Worm (Caenorhabditis elegans) whole organism, mixed stage, embryonic: ENCODE measurements around the gene F10A3.11.

Experiments
- bed-3 ChIP-seq: fragments of 200-800 bp; sonication (Bioruptor generic); optimal IDR thresholded peaks from 3 replicates; lab custom pipeline; 2018; ENCODE audit warnings: mild to moderate bottlenecking, missing genetic modification characterization, moderate library complexity, missing compliant biosample characterization
- blmp-1 ChIP-seq: fragments of 150-350 bp; optimal IDR thresholded peaks from 2 replicates; lab custom pipeline; 2014; ENCODE audit warnings: missing biosample characterization, missing genetic modification characterization
- ceh-39 ChIP-seq: fragments of 150-350 bp; optimal IDR thresholded peaks from 2 replicates; lab custom pipeline; 2014; ENCODE audit warnings: missing biosample characterization, missing genetic modification characterization
- ceh-43 ChIP-seq: fragments of 200-800 bp; sonication (Bioruptor generic); optimal IDR thresholded peaks from 2 replicates; lab custom pipeline; 2018; ENCODE audit warnings: mild to moderate bottlenecking, missing genetic modification characterization, moderate library complexity, missing compliant biosample characterization
- ceh-83 ChIP-seq: fragments of 200-800 bp; sonication (Bioruptor generic); optimal IDR thresholded peaks from 2 replicates; lab custom pipeline; 2018; ENCODE audit warnings: mild to moderate bottlenecking, missing genetic modification characterization, missing compliant biosample characterization
- ces-1 ChIP-seq: fragments of 150-350 bp; optimal IDR thresholded peaks from 2 replicates; lab custom pipeline; 2014; ENCODE audit warnings: missing biosample characterization, missing genetic modification reagents, missing genetic modification characterization
- cnd-1 ChIP-seq: fragments of 200-800 bp; sonication (Bioruptor generic); optimal IDR thresholded peaks from 2 replicates; lab custom pipeline; 2018; ENCODE audit warnings: mild to moderate bottlenecking, missing genetic modification characterization, missing compliant biosample characterization
- drap-1 ChIP-seq: fragments of 200-800 bp; sonication (Bioruptor generic); optimal IDR thresholded peaks from 3 replicates; lab custom pipeline; 2018; ENCODE audit warnings: mild to moderate bottlenecking, missing genetic modification characterization, missing compliant biosample characterization
- elt-1 ChIP-seq: sonication (generic microtip); optimal IDR thresholded peaks from 2 replicates; lab custom pipeline; 2017; ENCODE audit warnings: missing genetic modification characterization, mild to moderate bottlenecking, missing compliant biosample characterization, antibody characterized with exemption, moderate library complexity, borderline replicate concordance; ENCODE audit not compliant: insufficient read depth
- elt-3 ChIP-seq: fragments of 150-350 bp; optimal IDR thresholded peaks from 2 replicates; lab custom pipeline; 2014; ENCODE audit warnings: missing biosample characterization, missing genetic modification characterization
- flh-1 ChIP-seq: fragments of 200-800 bp; sonication (Bioruptor generic); optimal IDR thresholded peaks from 2 replicates; lab custom pipeline; 2018; ENCODE audit warnings: mild to moderate bottlenecking, missing genetic modification characterization, moderate library complexity, missing compliant biosample characterization
- ham-2 ChIP-seq: fragments of 200-800 bp; sonication (Bioruptor generic); optimal IDR thresholded peaks from 2 replicates; lab custom pipeline; 2018; ENCODE audit warnings: mild to moderate bottlenecking, missing genetic modification characterization, missing compliant biosample characterization
- hlh-1 ChIP-seq: fragments of 150-350 bp; optimal IDR thresholded peaks from 2 replicates; lab custom pipeline; 2014; ENCODE audit warnings: missing biosample characterization, missing genetic modification reagents, missing genetic modification characterization
- lin-13 ChIP-seq: fragments of 150-350 bp; optimal IDR thresholded peaks from 2 replicates; lab custom pipeline; 2014; ENCODE audit warnings: missing biosample characterization, missing genetic modification characterization
- lin-32 ChIP-seq: fragments of 200-800 bp; sonication (Bioruptor generic); optimal IDR thresholded peaks from 2 replicates; lab custom pipeline; 2018; ENCODE audit warnings: mild to moderate bottlenecking, missing genetic modification characterization, missing compliant biosample characterization
- mab-5 ChIP-seq: fragments of 150-350 bp; optimal IDR thresholded peaks from 2 replicates; lab custom pipeline; 2014; ENCODE audit warnings: missing biosample characterization, missing genetic modification characterization
- mep-1 ChIP-seq: fragments of 150-350 bp; optimal IDR thresholded peaks from 2 replicates; lab custom pipeline; 2017; ENCODE audit warnings: missing biosample characterization, missing genetic modification reagents, missing genetic modification characterization, inconsistent platforms
- mls-2 ChIP-seq: sonication (generic microtip); optimal IDR thresholded peaks from 2 replicates; lab custom pipeline; 2016; ENCODE audit warnings: mild to moderate bottlenecking, missing genetic modification characterization, moderate library complexity, missing compliant biosample characterization
- nhr-12 ChIP-seq: fragments of 150-350 bp; optimal IDR thresholded peaks from 2 replicates; lab custom pipeline; 2014; ENCODE audit warnings: missing biosample characterization, missing genetic modification characterization
- nhr-2 ChIP-seq: fragments of 150-350 bp; optimal IDR thresholded peaks from 2 replicates; lab custom pipeline; 2014; ENCODE audit warnings: missing biosample characterization, missing genetic modification characterization
- nhr-237 ChIP-seq: fragments of 150-350 bp; optimal IDR thresholded peaks from 2 replicates; lab custom pipeline; 2014; ENCODE audit warnings: missing biosample characterization, missing genetic modification characterization
- nhr-28 ChIP-seq: fragments of 150-350 bp; optimal IDR thresholded peaks from 2 replicates; lab custom pipeline; 2014; ENCODE audit warnings: missing biosample characterization, missing genetic modification characterization
- nhr-76 ChIP-seq: sonication (generic microtip); optimal IDR thresholded peaks from 2 replicates; lab custom pipeline; 2017; ENCODE audit warnings: missing biosample characterization, missing genetic modification characterization
- pha-4 ChIP-seq: fragments of 150-350 bp; optimal IDR thresholded peaks from 2 replicates; lab custom pipeline; 2018; ENCODE audit warnings: missing biosample characterization, missing genetic modification reagents, missing genetic modification characterization
- sem-2 ChIP-seq: fragments of 200-800 bp; sonication (Bioruptor generic); optimal IDR thresholded peaks from 2 replicates; lab custom pipeline; 2018; ENCODE audit warnings: mild to moderate bottlenecking, missing genetic modification characterization, missing compliant biosample characterization
- snpc-4 ChIP-seq: fragments of 150-350 bp; optimal IDR thresholded peaks from 2 replicates; lab custom pipeline; 2014; ENCODE audit warnings: missing biosample characterization, missing genetic modification characterization
- tbx-8 ChIP-seq: fragments of 200-800 bp; sonication (Bioruptor generic); optimal IDR thresholded peaks from 2 replicates; lab custom pipeline; 2018; ENCODE audit warnings: mild to moderate bottlenecking, missing genetic modification characterization, moderate library complexity, missing compliant biosample characterization
- unc-120 ChIP-seq: sonication (generic microtip); optimal IDR thresholded peaks from 2 replicates; lab custom pipeline; 2017; ENCODE audit warnings: missing genetic modification characterization, missing compliant biosample characterization; ENCODE audit not compliant: poor library complexity, severe bottlenecking
- unc-39 ChIP-seq: fragments of 150-350 bp; optimal IDR thresholded peaks from 2 replicates; lab custom pipeline; 2014; ENCODE audit warnings: missing biosample characterization, missing genetic modification characterization
- unc-62 ChIP-seq: fragments of 150-350 bp; optimal IDR thresholded peaks from 2 replicates; lab custom pipeline; 2014; ENCODE audit warnings: missing biosample characterization, missing genetic modification reagents, missing genetic modification characterization
- zip-8 ChIP-seq: fragments of 150-350 bp; optimal IDR thresholded peaks from 2 replicates; lab custom pipeline; 2014; ENCODE audit warnings: missing biosample characterization, missing genetic modification characterization
- ztf-11 ChIP-seq: fragments of 150-350 bp; optimal IDR thresholded peaks from 2 replicates; lab custom pipeline; 2014; ENCODE audit warnings: missing biosample characterization, missing genetic modification characterization

F10A3.11 gene

ce11 chrV:16198016-16198415 is 35.5 kb downstream of the F10A3.11 start, which contains the start of gene F11A5.5:
Gene F11A5.5 (plus strand): TSS chrV:16198316.
- TF ChIP-seq ceh-39 (no peak), snpc-4 (tag; lab: Kevin White, UChicago) (no peak), mab-5 (tag; lab: Kevin White, UChicago) (no peak)

ce11 chrV:16201730-16202129 is 39.2 kb downstream of the F10A3.11 start, which contains the start of gene F11A5.17:
Gene F11A5.17 (plus strand): TSS chrV:16202030.
- TF ChIP-seq flh-1, result no peak
- TF ChIP-seq bed-3, result no peak
- TF ChIP-seq nhr-2, result no peak
- no peak for TF ChIP-seq unc-120 (tag; lab: Kevin White, UChicago)
- no peak for TF ChIP-seq pha-4 (tag; lab: Kevin White, UChicago)
- no peak for TF ChIP-seq ceh-39
- no peak for TF ChIP-seq ham-2 (GFP tag; lab: Kevin White, UChicago)
- no peak for TF ChIP-seq ceh-43 (GFP tag; lab: Kevin White, UChicago)
- TF ChIP-seq snpc-4 (tag; lab: Kevin White, UChicago), result no peak
- no peak for TF ChIP-seq mls-2 (tag; lab: Kevin White, UChicago)
- no peak for TF ChIP-seq nhr-237 (tag; lab: Kevin White, UChicago)
- no peak for TF ChIP-seq nhr-28 (tag; lab: Kevin White, UChicago)
- TF ChIP-seq drap-1, result no peak
- no peak for TF ChIP-seq unc-62 (GFP tag; lab: Kevin White, UChicago)
- TF ChIP-seq mep-1 (tag; lab: Kevin White, UChicago), result no peak
- no peak for TF ChIP-seq elt-3 (tag; lab: Kevin White, UChicago)
- no peak for TF ChIP-seq hlh-1 (tag; lab: Kevin White, UChicago)
- TF ChIP-seq ztf-11, result no peak

- TF ChIP-seq flh-1 (no peak), mep-1 (tag; lab: Kevin White, UChicago) (no peak), nhr-237 (tag; lab: Kevin White, UChicago) (no peak), ceh-39 (no peak), nhr-12 (no peak), unc-120 (tag; lab: Kevin White, UChicago) (no peak), lin-13 (tag; lab: Kevin White, UChicago) (no peak), mls-2 (tag; lab: Kevin White, UChicago) (no peak), drap-1 (no peak), ceh-43 (GFP tag; lab: Kevin White, UChicago) (no peak), mab-5 (tag; lab: Kevin White, UChicago) (no peak), sem-2 (GFP tag; lab: Kevin White, UChicago) (no peak), unc-62 (GFP tag; lab: Kevin White, UChicago) (no peak), bed-3 (no peak), nhr-76 (tag; lab: Kevin White, UChicago) (no peak), zip-8 (tag; lab: Kevin White, UChicago) (no peak), lin-32 (no peak), unc-39 (tag; lab: Kevin White, UChicago) (no peak), hlh-1 (tag; lab: Kevin White, UChicago) (no peak), ces-1 (GFP tag; lab: Kevin White, UChicago) (no peak)
These were observed 40.1 kb downstream of the F10A3.11 start, which contains the start of gene F11A5.18 for ce11 chrV:16202618-16203017. Gene F11A5.18 (plus strand): TSS chrV:16202918.

- TF ChIP-seq ceh-43 (GFP tag; lab: Kevin White, UChicago), result no peak
- no peak for TF ChIP-seq unc-39 (tag; lab: Kevin White, UChicago)
- no peak for TF ChIP-seq bed-3
- no peak for TF ChIP-seq elt-3 (tag; lab: Kevin White, UChicago)
- no peak for TF ChIP-seq ces-1 (GFP tag; lab: Kevin White, UChicago)
- TF ChIP-seq blmp-1 (tag; lab: Kevin White, UChicago), result no peak
- no peak for TF ChIP-seq unc-120 (tag; lab: Kevin White, UChicago)
- TF ChIP-seq flh-1, result no peak
- TF ChIP-seq ceh-83 (GFP tag; lab: Kevin White, UChicago), result no peak
- no peak for TF ChIP-seq tbx-8 (GFP tag; lab: Kevin White, UChicago)
These were observed 42.4 kb downstream of the F10A3.11 start, which contains the start of gene irld-26 for ce11 chrV:16204888-16205287. Gene irld-26 (plus strand): TSS chrV:16205188.

ce11 chrV:16209837-16210236 is 47.4 kb downstream of the F10A3.11 start, which contains the start of gene oac-15:
Gene oac-15 (minus strand): TSS chrV:16209937.
- TF ChIP-seq sem-2 (GFP tag; lab: Kevin White, UChicago), result no peak
- TF ChIP-seq elt-1 (tag; lab: Kevin White, UChicago), result no peak
- TF ChIP-seq unc-39 (tag; lab: Kevin White, UChicago), result no peak
- no peak for TF ChIP-seq tbx-8 (GFP tag; lab: Kevin White, UChicago)
- no peak for TF ChIP-seq zip-8 (tag; lab: Kevin White, UChicago)
- no peak for TF ChIP-seq cnd-1 (tag; lab: Kevin White, UChicago)
- TF ChIP-seq nhr-76 (tag; lab: Kevin White, UChicago), result no peak
- no peak for TF ChIP-seq ceh-43 (GFP tag; lab: Kevin White, UChicago)
- TF ChIP-seq elt-3 (tag; lab: Kevin White, UChicago), result no peak
- no peak for TF ChIP-seq pha-4 (tag; lab: Kevin White, UChicago)
- no peak for TF ChIP-seq nhr-28 (tag; lab: Kevin White, UChicago)
- TF ChIP-seq ces-1 (GFP tag; lab: Kevin White, UChicago), result no peak
